Worm (Caenorhabditis elegans) whole organism, young adult: ENCODE results near the gene C16C8.19.

Experiments used
- C17E4.6 ChIP-seq: fragments of 200-800 bp; sonication (Bioruptor generic); IDR thresholded peaks from 2 replicates; pipeline ENCODE4 v1.3.6; 2022; ENCODE audit warnings: missing genetic modification reagents, missing genetic modification characterization, missing compliant biosample characterization
- F49E8.2 ChIP-seq: sonication (generic microtip); optimal IDR thresholded peaks from 3 replicates; lab custom pipeline; 2017; ENCODE audit warnings: missing genetic modification characterization, mild to moderate bottlenecking, missing compliant biosample characterization, antibody characterized with exemption, moderate library complexity; ENCODE audit not compliant: insufficient read depth
- F55B11.4 ChIP-seq: sonication (generic microtip); optimal IDR thresholded peaks from 2 replicates; lab custom pipeline; 2016; ENCODE audit warnings: missing compliant biosample characterization, missing genetic modification characterization, borderline replicate concordance; ENCODE audit not compliant: insufficient read depth
- nhr-80 ChIP-seq: sonication (generic microtip); optimal IDR thresholded peaks from 2 replicates; lab custom pipeline; 2016; ENCODE audit warnings: missing genetic modification characterization, missing compliant biosample characterization
- zfh-2 ChIP-seq: fragments of 200-800 bp; sonication (Bioruptor generic); conservative IDR thresholded peaks from 2 replicates; pipeline ENCODE4 v1.3.6; 2022; ENCODE audit warnings: missing genetic modification reagents, missing genetic modification characterization, missing compliant biosample characterization

DNA sequence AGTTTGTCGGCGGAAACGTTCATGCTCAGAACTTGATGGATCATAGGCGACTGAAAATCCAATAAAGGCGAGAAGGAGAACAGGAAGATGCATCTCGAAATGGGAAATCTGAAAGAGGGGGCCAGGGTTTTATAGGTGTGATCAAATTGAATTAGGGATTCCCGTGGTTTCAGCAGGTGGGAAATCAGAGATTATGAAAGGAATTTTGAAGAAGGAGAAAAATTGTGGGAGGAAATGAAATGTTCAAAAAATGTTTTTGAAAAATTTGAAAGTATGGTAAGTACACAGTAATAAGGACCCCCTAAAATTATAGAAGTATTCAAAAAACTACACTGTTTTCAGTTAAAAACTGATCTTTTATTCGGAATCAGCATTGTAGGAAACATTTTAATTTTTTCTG, 12.3 kb downstream of the C16C8.19 start, which contains the start of gene Y49F6B.20:
- TF ChIP-seq nhr-80 (tag; lab: Kevin White, UChicago) (no peak), zfh-2 (GFP tag; lab: Robert Waterston, UW) (no peak), F55B11.4 (tag; lab: Kevin White, UChicago) (no peak), C17E4.6 (GFP tag; lab: Robert Waterston, UW) (no peak), F49E8.2 (tag; lab: Kevin White, UChicago) (no peak)
